Fruit fly (Drosophila melanogaster): ENCODE data around the gene elm.

The elm gene

DNA sequence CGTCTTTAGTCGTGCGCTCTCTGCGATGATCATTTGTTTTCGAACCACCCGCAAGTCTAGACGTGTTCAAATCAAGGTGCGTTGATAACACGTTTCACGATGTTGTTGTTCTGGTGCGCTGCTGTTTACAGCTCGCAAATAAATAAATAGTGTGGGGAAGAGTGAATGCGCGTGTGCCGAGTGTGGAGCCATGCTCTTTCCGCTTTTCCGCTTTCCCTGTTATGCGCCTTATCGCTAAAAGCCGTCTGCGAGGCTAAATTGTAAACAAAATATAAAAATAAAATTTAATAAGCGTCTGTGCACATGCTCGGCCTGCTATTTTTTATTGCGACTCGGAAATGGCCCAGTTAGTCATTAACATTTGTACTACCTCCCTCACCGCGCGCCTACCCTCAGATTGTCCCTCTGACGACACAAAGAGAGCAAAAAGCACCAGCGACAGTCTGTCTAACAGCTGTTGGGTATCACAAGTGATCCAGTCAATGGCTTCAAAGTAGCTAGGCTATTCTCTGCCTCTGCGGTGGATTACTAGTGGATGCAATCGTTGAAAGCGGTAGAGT lies 18.1 kb upstream of the elm start (continued):
- TF ChIP-seq Vsx2 (GFP tag; optimal IDR thresholded peaks at IDR 0.05; ENCODE audit: partially characterized antibody) = no peak

DNA sequence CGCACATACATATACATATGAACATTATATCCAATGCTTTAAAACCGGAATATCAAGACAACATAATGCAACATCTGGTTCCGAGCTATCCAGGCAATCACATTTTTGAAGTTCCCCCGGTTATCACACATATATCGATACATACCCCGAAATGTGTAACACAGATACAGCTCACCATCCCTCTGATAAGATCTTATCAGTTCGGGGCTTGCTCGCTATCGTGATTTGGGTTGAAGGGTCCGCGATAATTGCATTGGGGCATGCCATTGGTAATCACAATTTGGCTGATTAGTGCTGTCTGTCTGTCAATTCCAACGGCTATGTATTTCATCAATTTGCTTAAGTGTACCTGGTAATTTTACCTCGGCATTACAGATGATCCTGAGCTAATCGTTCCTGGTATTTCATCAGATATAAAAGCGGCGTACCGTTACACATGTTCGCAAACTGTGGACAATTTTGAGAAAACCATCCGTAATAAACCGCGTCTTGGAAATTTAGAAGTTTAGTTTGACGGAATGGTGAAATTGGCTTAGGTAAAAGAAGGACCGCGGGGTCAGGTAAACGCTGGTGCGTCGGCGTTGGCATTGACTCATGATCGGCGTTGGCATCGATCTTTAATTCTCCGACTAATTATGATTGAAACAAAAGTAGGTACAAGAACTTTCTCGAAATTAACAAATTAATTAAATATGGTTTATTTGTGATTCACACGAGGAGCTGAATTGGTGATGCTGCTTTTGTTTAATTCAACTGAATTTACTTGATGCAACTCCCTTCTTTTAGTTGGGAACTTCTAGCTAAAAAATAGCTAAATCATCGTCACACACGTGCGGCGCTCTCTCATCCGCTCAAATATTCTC lies 17.4 kb upstream of the elm start:
- peak; percentile 76 for TF ChIP-seq Dif (GFP tag; optimal IDR thresholded peaks at IDR 0.05; ENCODE audit: partially characterized antibody)
- TF ChIP-seq dl (GFP tag; optimal IDR thresholded peaks at IDR 0.05; ENCODE audit: insufficient read depth in 1 of 2, partially characterized antibody in 2 of 2) = peak; percentile 42 to 56
- no peak for TF ChIP-seq HLH106 (tag; optimal IDR thresholded peaks at IDR 0.05)
- TF ChIP-seq Hr83 (GFP tag; optimal IDR thresholded peaks at IDR 0.05; ENCODE audit: poor library complexity, severe bottlenecking) = no peak
- no peak for TF ChIP-seq ey (GFP tag; optimal IDR thresholded peaks at IDR 0.05)
- TF ChIP-seq Myc (optimal IDR thresholded peaks at IDR 0.05) = peak; percentile 79
- no peak for TF ChIP-seq Vsx2 (GFP tag; optimal IDR thresholded peaks at IDR 0.05; ENCODE audit: partially characterized antibody)
- no peak for TF ChIP-seq Rel (GFP tag; optimal IDR thresholded peaks at IDR 0.05)
- TF ChIP-seq Rel (tag; optimal IDR thresholded peaks at IDR 0.05) = peak; percentile 46

DNA sequence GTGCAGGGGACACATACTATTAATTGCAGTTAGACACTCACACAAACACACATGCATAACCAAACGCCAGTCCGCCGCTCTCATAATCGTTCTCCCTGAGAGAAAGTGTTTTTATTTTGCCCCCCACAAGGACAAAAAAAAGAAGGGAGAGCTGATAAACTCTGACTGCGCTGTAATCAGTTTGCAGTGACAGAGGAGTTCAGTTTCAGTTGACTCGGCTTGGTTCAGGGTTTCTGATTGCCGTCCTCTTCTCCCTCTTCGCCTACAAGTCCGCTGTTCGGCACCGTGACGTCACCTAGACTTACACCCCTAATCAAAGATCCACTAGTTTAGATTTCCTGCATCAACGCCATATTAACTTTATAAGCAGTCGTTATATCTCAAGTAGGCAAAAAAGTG lies 16.6 kb upstream of the elm start:
- TF ChIP-seq GATAd (GFP tag; optimal IDR thresholded peaks at IDR 0.05) (no peak), Hr83 (GFP tag; optimal IDR thresholded peaks at IDR 0.05; ENCODE audit: poor library complexity, severe bottlenecking) (peak; percentile 40)

DNA sequence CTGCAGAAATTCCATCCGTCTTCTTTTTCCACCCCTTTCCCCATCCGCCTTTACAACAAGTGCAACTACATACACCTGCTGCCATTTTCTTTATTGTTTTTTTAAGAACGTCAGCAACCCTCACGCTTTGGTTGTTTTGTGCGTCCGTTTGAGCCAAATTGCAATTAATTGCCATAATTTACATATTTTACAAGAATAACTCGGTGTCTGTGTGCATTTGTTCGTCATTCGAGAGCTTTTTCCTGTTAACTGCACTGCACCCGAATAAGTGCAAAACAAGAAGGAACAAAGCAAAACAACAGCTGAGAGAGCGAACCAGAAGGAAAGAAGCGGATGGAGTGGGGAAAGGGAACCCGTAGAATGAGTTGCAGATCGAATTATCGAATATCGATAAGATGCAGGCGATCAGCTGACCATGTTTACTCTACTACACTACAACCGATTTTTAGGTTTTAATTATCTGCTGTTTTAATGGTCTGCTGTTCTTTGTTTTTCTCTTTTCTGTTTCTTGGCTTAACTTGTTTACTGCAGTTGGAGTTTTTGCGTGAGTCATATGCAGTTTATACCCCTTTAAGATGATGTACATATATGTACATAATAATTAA lies 16.1 kb upstream of the elm start:
- TF ChIP-seq Rel (GFP tag; optimal IDR thresholded peaks at IDR 0.05) (no peak), Rel (tag; optimal IDR thresholded peaks at IDR 0.05) (no peak), Mio (GFP tag; optimal IDR thresholded peaks at IDR 0.05) (peak; percentile 6), psq (GFP tag; optimal IDR thresholded peaks at IDR 0.05) (peak; percentile 85), brk (GFP tag; optimal IDR thresholded peaks at IDR 0.05) (peak; percentile 12), OdsH (GFP tag; optimal IDR thresholded peaks at IDR 0.05) (no peak), Abd-B (GFP tag; optimal IDR thresholded peaks at IDR 0.05) (no peak), fru (GFP tag; optimal IDR thresholded peaks at IDR 0.05) (peak; percentile 11), Hr83 (GFP tag; optimal IDR thresholded peaks at IDR 0.05; ENCODE audit: poor library complexity, severe bottlenecking) (no peak), Jra (GFP tag; optimal IDR thresholded peaks at IDR 0.05) (peak; percentile 17), dsf (GFP tag; optimal IDR thresholded peaks at IDR 0.05; ENCODE audit: borderline replicate concordance) (no peak), Hnf4 (GFP tag; optimal IDR thresholded peaks at IDR 0.05) (peak; percentile 36), tai (GFP tag; optimal IDR thresholded peaks at IDR 0.05) (no peak), HLH106 (tag; optimal IDR thresholded peaks at IDR 0.05) (no peak), Myc (optimal IDR thresholded peaks at IDR 0.05) (no peak), lola (GFP tag; optimal IDR thresholded peaks at IDR 0.05) (no peak), woc (GFP tag; optimal IDR thresholded peaks at IDR 0.05) (no peak), GATAd (GFP tag; optimal IDR thresholded peaks at IDR 0.05) (no peak), rgr (GFP tag; optimal IDR thresholded peaks at IDR 0.05) (peak; percentile 4), ey (GFP tag; optimal IDR thresholded peaks at IDR 0.05) (no peak), foxo (GFP tag; optimal IDR thresholded peaks at IDR 0.05) (peak in 1 of 2 experiments; percentile 8), sage (GFP tag; optimal IDR thresholded peaks at IDR 0.05) (no peak), CG9705 (GFP tag; optimal IDR thresholded peaks at IDR 0.05) (no peak), jim (GFP tag; optimal IDR thresholded peaks at IDR 0.05) (peak; percentile 46)

DNA sequence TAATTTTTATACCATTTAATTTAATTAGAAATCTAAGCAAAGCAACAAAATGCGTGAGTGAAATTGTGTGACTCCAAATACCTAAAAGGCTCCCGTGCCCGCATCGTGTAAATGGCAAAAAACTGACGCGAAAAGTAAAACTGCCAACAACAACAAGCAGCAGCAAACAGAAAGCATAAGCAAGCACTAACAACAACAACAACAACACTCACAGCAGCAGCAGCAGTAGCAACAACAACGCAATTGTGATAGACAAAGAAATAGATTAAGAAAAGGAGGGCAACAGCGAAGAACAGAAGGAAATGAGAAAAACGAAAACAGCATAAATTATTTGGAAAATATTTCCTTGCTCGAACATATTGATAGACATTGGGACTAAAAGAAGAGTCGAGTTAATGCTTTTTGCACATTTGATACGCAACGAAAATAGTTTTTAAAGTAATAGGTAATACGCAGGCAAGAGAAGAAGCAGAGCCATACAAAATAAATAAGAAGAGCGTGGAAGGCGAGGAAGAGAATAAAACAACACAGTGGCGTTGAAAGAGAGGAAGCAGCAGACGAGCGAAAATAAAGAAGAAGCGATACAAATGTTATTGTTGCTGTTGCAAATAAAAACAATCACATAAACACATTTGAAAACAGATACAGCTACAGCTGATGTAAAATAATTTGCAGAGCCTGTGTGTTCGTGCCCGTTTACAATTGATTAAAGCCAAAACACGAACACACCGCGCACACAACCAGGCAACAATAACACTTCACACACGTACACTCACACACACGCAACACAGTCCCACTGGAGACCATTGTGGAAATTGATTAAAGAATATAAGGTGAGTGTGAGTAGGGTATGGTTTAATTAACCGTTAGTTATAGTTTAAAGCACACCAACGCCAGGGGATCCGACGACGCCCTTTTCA lies 15.3 kb upstream of the elm start:
- TF ChIP-seq psq (GFP tag; optimal IDR thresholded peaks at IDR 0.05) (peak; percentile 60), jim (GFP tag; optimal IDR thresholded peaks at IDR 0.05) (no peak)

All from whole organism, wandering third instar larva.